Fruit fly (Drosophila melanogaster) whole organism, adult: ENCODE results near the gene drpr.

Experiments
- CG11617 ChIP-seq: fragments of 200-800 bp; sonication (Bioruptor generic); optimal IDR thresholded peaks from 2 replicates; lab custom pipeline; 2017; ENCODE audit warnings: mild to moderate bottlenecking, missing biosample characterization, missing genetic modification reagents, missing genetic modification characterization
- CG12768 ChIP-seq: fragments of 200-800 bp; sonication (Bioruptor generic); optimal IDR thresholded peaks from 2 replicates; lab custom pipeline; 2017; ENCODE audit warnings: missing biosample characterization, missing genetic modification characterization, mild to moderate bottlenecking, moderate library complexity, missing genetic modification reagents
- CG33017 ChIP-seq: fragments of 200-800 bp; sonication (Bioruptor generic); optimal IDR thresholded peaks from 2 replicates; lab custom pipeline; 2018; ENCODE audit warnings: missing biosample characterization, mild to moderate bottlenecking, missing genetic modification characterization, moderate library complexity
- CG5204 ChIP-seq: fragments of 200-800 bp; sonication (Bioruptor generic); optimal IDR thresholded peaks from 2 replicates; lab custom pipeline; 2016; ENCODE audit warnings: missing biosample characterization, missing genetic modification characterization
- CG7101 ChIP-seq: fragments of 200-800 bp; sonication (Bioruptor generic); optimal IDR thresholded peaks from 2 replicates; lab custom pipeline; 2018; ENCODE audit warnings: missing biosample characterization, mild to moderate bottlenecking, missing genetic modification characterization, moderate library complexity
- Clk ChIP-seq: fragments of 200-800 bp; sonication (Bioruptor generic); optimal IDR thresholded peaks from 2 replicates; lab custom pipeline; 2017; ENCODE audit warnings: missing biosample characterization, missing genetic modification characterization
- Hr96 ChIP-seq: fragments of 200-800 bp; sonication (Bioruptor generic); optimal IDR thresholded peaks from 2 replicates; lab custom pipeline; 2016; ENCODE audit warnings: missing biosample characterization, missing genetic modification characterization
- cic ChIP-seq: fragments of 200-800 bp; sonication (Bioruptor generic); optimal IDR thresholded peaks from 2 replicates; lab custom pipeline; 2017; ENCODE audit warnings: missing biosample characterization, mild to moderate bottlenecking, missing genetic modification characterization, moderate library complexity
- kay ChIP-seq: fragments of 200-800 bp; sonication (Bioruptor generic); peaks from one replicate; lab custom pipeline; 2016; ENCODE audit warnings: missing biosample characterization, missing genetic modification characterization, borderline replicate concordance
- ovo ChIP-seq: fragments of 200-800 bp; sonication (Bioruptor generic); optimal IDR thresholded peaks from 2 replicates; lab custom pipeline; 2016; ENCODE audit warnings: missing biosample characterization, missing genetic modification characterization
- pad ChIP-seq: fragments of 200-800 bp; sonication (Bioruptor generic); optimal IDR thresholded peaks from 3 replicates; lab custom pipeline; 2017; ENCODE audit warnings: missing biosample characterization, missing genetic modification characterization, mild to moderate bottlenecking, moderate library complexity, missing genetic modification reagents

DNA sequence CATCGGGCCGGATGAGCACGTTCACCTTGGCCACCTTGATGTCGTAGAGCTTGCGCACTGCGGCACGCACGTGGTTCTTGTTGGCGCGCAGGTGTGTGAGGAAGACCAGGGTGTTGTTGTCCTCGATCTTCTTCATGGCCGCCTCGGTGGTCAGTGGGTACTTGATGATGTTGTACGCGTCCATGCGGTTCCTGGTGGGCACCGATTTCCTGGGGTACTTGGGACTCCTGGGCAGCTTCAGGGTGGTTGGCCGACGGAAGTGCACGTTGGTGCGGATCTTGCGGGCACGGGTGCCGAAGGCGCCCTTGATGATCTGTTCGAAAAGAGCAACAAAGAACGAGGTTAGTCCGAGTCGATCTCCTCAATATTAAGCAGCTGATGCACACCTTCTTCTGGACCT is 63.5 kb downstream of the drpr start:
- TF ChIP-seq CG7101 (tag; lab: Kevin White, UChicago) (no peak), Clk (GFP tag; lab: Kevin White, UChicago) (no peak), kay (no peak), ovo (GFP tag; lab: Kevin White, UChicago) (no peak), cic (GFP tag; lab: Kevin White, UChicago) (no peak), CG33017 (no peak), CG5204 (no peak), Hr96 (GFP tag; lab: Kevin White, UChicago) (no peak), CG11617 (GFP tag; lab: Kevin White, UChicago) (no peak), CG12768 (no peak), pad (GFP tag; lab: Kevin White, UChicago) (no peak)
